Worm (Caenorhabditis elegans): ENCODE data around the gene F58F9.4.
"Not testable (repeated sequence)": the region's sequence is repeated elsewhere in the genome, so short reads cannot be mapped to it uniquely, and the experiment has no call there.

Gene F58F9.4

DNA sequence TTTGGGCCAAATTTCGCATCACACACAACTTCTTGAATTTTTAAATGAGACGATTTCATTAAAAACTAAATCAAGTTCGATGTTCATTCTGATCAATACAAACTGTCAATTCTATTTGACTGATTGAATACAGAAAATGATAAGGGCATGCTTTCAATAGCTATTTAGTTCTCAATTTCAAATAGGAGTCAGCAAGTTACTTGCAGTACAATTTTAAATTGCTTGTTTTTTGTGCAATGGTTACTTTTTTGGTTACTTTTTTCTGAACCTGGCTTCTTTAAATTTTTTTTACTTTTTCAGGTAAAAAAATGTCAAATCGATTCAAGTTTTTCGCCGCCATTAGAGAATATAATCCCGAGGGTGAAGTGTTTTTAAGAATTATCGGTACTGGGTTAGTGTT, 5.7 kb upstream of the F58F9.4 start, which contains the start of gene C49A9.2:
C49A9.2 (plus strand) TSS at position 301 of the 400 bp plus-strand sequence.
- TF ChIP-seq W03F9.2 (tag; optimal IDR thresholded peaks at IDR 0.05) = no peak
- no peak for TF ChIP-seq dao-5 (tag; optimal IDR thresholded peaks at IDR 0.05)

DNA sequence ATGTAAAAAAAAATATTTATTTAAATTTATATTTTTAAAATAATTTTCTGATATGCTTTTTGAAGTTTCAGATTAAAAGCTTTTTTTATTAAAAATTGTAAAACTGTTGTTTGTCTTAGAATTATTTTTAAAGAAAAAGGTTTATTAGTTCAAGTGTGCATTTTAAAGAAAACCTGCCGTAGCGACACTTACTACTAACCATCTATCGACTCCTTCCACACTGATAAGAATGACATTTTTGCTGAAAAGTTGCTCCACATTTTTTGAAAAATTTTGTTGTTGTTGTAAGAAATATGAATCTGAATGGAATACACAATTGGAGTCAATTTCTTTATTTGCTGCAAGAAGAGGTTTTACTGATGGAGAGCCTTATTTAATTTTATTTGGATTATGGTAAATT, 2.8 kb upstream of the F58F9.4 start, which contains the start of gene C49A9.1:
C49A9.1 (plus strand) TSS at position 217 of the 400 bp plus-strand sequence.
- TF ChIP-seq dao-5 (tag; optimal IDR thresholded peaks at IDR 0.05) = no peak

DNA sequence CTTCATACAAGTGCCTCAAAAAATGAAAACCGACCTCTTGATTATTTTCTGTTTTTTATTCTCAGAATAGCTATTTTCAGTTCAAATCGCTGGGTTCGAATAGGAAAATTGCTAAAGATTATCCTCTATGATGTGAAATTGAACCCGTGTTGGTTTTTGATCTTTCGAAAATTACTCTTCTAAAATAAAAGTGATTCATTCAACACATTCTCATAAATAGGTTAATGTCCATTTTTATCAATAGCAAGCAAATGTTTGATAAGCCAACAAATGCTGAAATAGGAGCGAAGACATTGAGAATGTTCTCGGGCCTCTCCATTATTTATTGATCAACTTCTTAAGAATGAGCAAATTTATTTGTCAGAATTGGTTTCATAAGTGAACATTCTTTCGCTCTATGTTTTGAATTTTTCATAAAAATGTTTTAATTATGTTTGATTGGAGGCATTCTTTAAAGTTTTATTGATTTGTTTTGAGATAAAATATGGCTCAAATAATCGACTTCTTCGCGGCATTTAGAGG, 2.0 kb downstream of the F58F9.4 start, which contains the start of gene F58F9.3:
F58F9.3 (plus strand) TSS at position 472 of the 522 bp plus-strand sequence.
- no peak for TF ChIP-seq him-1 (tag; optimal IDR thresholded peaks at IDR 0.05)
- TF ChIP-seq W03F9.2 (tag; optimal IDR thresholded peaks at IDR 0.05) = no peak
- TF ChIP-seq dao-5 (tag; optimal IDR thresholded peaks at IDR 0.05) = no peak

DNA sequence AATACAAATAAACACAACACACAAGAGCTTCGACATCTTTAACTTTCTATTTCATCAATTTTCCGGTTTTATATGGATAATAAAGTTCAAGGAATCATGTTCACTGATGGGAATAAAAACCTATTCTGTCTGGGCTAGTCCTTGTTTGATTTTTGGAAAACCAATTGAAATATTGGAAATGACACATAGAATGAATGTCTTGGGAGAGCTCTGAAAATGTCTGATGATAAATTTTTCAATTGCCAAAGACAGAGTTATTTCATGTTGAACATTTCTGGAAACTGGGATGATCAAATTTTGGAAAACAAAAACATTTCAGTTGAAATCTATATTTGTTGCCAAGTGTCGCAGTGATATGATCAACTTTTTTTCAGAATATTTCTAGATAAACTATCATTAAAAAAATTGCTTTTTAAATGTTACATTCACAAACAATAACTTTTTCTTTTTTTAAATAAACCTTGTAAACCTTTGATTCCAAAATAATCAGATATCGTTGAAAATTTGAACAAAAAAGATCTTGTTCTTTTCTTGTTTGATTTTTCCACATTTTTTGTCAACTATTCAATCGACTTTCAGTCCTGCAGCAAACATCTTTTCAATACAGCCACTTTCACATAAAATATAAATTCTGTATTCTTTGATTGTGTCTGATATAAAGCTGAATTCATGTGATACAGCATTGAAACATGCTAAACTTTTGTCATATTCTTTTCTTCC, 6.8 kb downstream of the F58F9.4 start, which contains the start of the genes F58F9.6 and F58F9.8:
F58F9.6 (minus strand) TSS at position 101 of the 720 bp plus-strand sequence.
F58F9.8 (plus strand) TSS at position 670 of the 720 bp plus-strand sequence.
- TF ChIP-seq him-1 (tag; optimal IDR thresholded peaks at IDR 0.05) (no peak), W03F9.2 (tag; optimal IDR thresholded peaks at IDR 0.05) (no peak), dao-5 (tag; optimal IDR thresholded peaks at IDR 0.05) (no peak)

- TF ChIP-seq W03F9.2 (tag; optimal IDR thresholded peaks at IDR 0.05) (no peak), him-1 (tag; optimal IDR thresholded peaks at IDR 0.05) (no peak), dao-5 (tag; optimal IDR thresholded peaks at IDR 0.05) (no peak)
Observed at ce11 chrIV:6239993-6240392, 9.2 kb downstream of the F58F9.4 start, which contains the start of gene F58F9.9. Gene F58F9.9 (plus strand): TSS chrIV:6240293.

DNA sequence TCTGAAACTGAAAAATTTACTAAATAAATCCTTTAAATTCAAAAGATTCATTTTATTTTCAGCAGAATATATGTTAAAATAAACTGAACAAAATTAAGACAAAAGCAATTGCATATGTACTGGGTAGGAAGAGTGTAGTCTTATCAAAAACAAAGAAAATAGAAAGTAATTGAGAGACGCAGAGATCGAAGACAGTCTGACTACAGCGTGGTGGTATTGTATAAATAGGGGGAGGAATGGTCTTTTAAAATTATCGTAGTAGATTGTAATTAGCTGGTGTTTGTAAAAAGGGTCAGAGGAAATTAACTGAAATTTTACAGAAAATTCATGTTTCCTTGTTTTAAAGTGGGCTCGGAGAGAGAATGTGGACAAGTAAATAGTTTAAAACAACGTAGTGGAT, 17.7 kb downstream of the F58F9.4 start, which contains the start of gene acox-3:
acox-3 (minus strand) TSS at position 7 of the 400 bp plus-strand sequence.
- no peak for TF ChIP-seq dao-5 (tag; optimal IDR thresholded peaks at IDR 0.05)
- TF ChIP-seq him-1 (tag; optimal IDR thresholded peaks at IDR 0.05) = no peak
- no peak for TF ChIP-seq W03F9.2 (tag; optimal IDR thresholded peaks at IDR 0.05)

- TF ChIP-seq him-1 (tag; optimal IDR thresholded peaks at IDR 0.05) (no peak), dao-5 (tag; optimal IDR thresholded peaks at IDR 0.05) (no peak), W03F9.2 (tag; optimal IDR thresholded peaks at IDR 0.05) (no peak)
Observed at ce11 chrIV:6249591-6249990, 18.8 kb downstream of the F58F9.4 start, which contains the start of gene F58F9.1. Gene F58F9.1 (plus strand): TSS chrIV:6249841.

DNA sequence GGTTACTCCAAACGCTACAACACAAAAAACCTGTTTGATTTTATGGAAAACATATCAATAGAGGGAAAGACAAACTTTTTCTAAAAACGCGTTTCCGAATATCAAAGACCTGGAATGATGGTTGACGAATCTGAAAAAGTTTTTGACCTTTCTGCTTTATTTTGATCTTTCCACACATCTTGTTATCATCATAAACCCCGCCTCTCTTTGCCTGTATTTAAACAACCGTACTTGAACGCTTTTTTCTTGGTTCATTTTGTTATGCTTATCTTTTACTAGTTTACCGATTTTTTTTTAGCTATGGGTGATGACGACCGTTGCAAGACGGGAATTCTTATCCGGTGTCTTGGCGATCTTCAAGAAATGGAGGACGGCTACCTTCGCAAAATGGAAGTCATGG, 22.2 kb downstream of the F58F9.4 start, which contains the start of gene T13A10.2:
T13A10.2 (plus strand) TSS at position 301 of the 400 bp plus-strand sequence.
- TF ChIP-seq W03F9.2, dao-5, him-1 (tag; optimal IDR thresholded peaks at IDR 0.05): not testable (repeated sequence)

ce11 chrIV:6254635-6255034, 23.8 kb downstream of the F58F9.4 start, which contains the start of gene T13A10.64:
Gene T13A10.64 (plus strand): TSS chrIV:6254935.
- TF ChIP-seq dao-5 (tag; optimal IDR thresholded peaks at IDR 0.05) = no peak
- TF ChIP-seq him-1 (tag; optimal IDR thresholded peaks at IDR 0.05) = no peak
- TF ChIP-seq W03F9.2 (tag; optimal IDR thresholded peaks at IDR 0.05) = no peak

ce11 chrIV:6258967-6259366, 28.1 kb downstream of the F58F9.4 start:
- TF ChIP-seq dao-5 (tag; optimal IDR thresholded peaks at IDR 0.05) = no peak
- no peak for TF ChIP-seq W03F9.2 (tag; optimal IDR thresholded peaks at IDR 0.05)
- TF ChIP-seq him-1 (tag; optimal IDR thresholded peaks at IDR 0.05) = no peak

- no peak for TF ChIP-seq him-1 (tag; optimal IDR thresholded peaks at IDR 0.05)
- TF ChIP-seq dao-5 (tag; optimal IDR thresholded peaks at IDR 0.05) = no peak
- TF ChIP-seq W03F9.2 (tag; optimal IDR thresholded peaks at IDR 0.05) = no peak
Observed at ce11 chrIV:6259732-6260131, 28.9 kb downstream of the F58F9.4 start, which contains the start of gene nlp-16. Gene nlp-16 (minus strand): TSS chrIV:6259832.

ce11 chrIV:6263244-6263643, 32.4 kb downstream of the F58F9.4 start, which contains the start of gene srv-28:
Gene srv-28 (minus strand): TSS chrIV:6263344.
- TF ChIP-seq him-1 (tag; optimal IDR thresholded peaks at IDR 0.05) (no peak), dao-5 (tag; optimal IDR thresholded peaks at IDR 0.05) (no peak), W03F9.2 (tag; optimal IDR thresholded peaks at IDR 0.05) (no peak)

DNA sequence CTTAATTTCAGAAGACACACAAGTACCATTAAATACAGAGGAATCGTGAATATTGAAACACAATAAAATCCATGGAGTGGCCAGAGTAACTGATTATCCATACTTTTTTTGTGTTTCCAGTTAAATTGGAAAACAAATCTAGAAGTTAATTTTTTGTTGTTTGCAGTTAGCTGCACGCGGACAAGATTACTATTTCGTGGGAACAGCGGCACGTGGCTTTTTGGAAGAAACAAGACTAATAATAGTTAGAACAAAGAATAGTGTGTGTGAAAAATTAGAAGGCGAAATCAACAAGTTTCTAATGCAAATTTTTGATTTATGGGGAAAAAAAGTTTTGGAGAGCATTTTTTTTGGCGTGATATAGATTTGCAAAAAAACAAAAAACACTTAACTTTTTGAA, 35.7 kb downstream of the F58F9.4 start, which contains the start of gene srv-29:
srv-29 (minus strand) TSS at position 101 of the 400 bp plus-strand sequence.
- no peak for TF ChIP-seq dao-5 (tag; optimal IDR thresholded peaks at IDR 0.05)
- TF ChIP-seq W03F9.2 (tag; optimal IDR thresholded peaks at IDR 0.05) = no peak
- no peak for TF ChIP-seq him-1 (tag; optimal IDR thresholded peaks at IDR 0.05)

DNA sequence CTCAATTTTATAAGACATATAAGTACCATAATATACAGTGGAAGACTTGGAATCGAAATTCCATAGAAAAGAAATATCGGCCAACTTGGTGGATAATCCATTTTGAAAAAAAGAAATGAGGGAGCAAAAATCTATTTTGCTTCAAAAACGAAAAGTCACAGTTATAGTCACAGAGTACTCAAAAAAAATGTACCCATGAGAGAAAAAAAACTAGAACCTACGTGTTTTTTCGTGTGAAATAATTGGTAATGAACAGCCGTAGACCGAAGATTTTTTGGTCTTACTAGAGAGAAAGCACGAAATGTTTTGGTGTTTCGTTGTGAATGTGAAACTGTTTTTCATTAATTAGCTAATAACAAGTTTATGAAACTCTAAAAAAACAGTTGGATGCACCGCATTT, 38.5 kb downstream of the F58F9.4 start, which contains the start of gene srv-30:
srv-30 (minus strand) TSS at position 101 of the 400 bp plus-strand sequence.
- no peak for TF ChIP-seq him-1 (tag; optimal IDR thresholded peaks at IDR 0.05)
- TF ChIP-seq dao-5 (tag; optimal IDR thresholded peaks at IDR 0.05) = no peak
- no peak for TF ChIP-seq W03F9.2 (tag; optimal IDR thresholded peaks at IDR 0.05)

Data from whole organism, L4/young adult.